Worm (Caenorhabditis elegans): Measurements from ENCODE around the gene ssp-33.

- TF ChIP-seq unc-62 (GFP tag; optimal IDR thresholded peaks at IDR 0.05): no peak
- TF ChIP-seq tbx-2 (tag; optimal IDR thresholded peaks at IDR 0.05): no peak
- no peak for TF ChIP-seq aly-2 (tag; optimal IDR thresholded peaks at IDR 0.05)
- TF ChIP-seq nhr-28 (tag; optimal IDR thresholded peaks at IDR 0.05): no peak
- no peak for TF ChIP-seq nfya-1 (tag; optimal IDR thresholded peaks at IDR 0.05; ENCODE audit: insufficient read depth)
- no peak for TF ChIP-seq elt-3 (tag; optimal IDR thresholded peaks at IDR 0.05)
- no peak for TF ChIP-seq elt-2 (tag; optimal IDR thresholded peaks at IDR 0.05)
- TF ChIP-seq zag-1 (tag; optimal IDR thresholded peaks at IDR 0.05): no peak
- no peak for TF ChIP-seq daf-12 (tag; optimal IDR thresholded peaks at IDR 0.05)
- TF ChIP-seq nhr-12 (tag; optimal IDR thresholded peaks at IDR 0.05): no peak
- TF ChIP-seq ztf-4 (tag; optimal IDR thresholded peaks at IDR 0.05): no peak
- TF ChIP-seq ceh-9 (tag; optimal IDR thresholded peaks at IDR 0.05): no peak
Observed at ce11 chrV:14748608-14749137, 37.5 kb downstream of the ssp-33 start, which contains the start of the genes lipl-8 and Y50E8A.22.
